Fruit fly (Drosophila melanogaster) whole organism, embryonic: ENCODE measurements around the gene eIF3h.

Experiments
- Ada2b ChIP-seq: fragments of 200-800 bp; sonication (Bioruptor generic); IDR thresholded peaks from 2 replicates; pipeline ENCODE4 v1.3.6; 2022; ENCODE audit warnings: missing biosample characterization, missing genetic modification characterization
- Blimp-1 ChIP-seq: fragments of 200-800 bp; sonication (Bioruptor generic); optimal IDR thresholded peaks from 3 replicates; lab custom pipeline; 2018; ENCODE audit warnings: missing biosample characterization, missing genetic modification characterization, mild to moderate bottlenecking, moderate library complexity, missing genetic modification reagents
- BtbVII ChIP-seq: fragments of 200-800 bp; sonication (Bioruptor generic); optimal IDR thresholded peaks from 3 replicates; lab custom pipeline; 2017; ENCODE audit warnings: missing biosample characterization, mild to moderate bottlenecking, missing genetic modification characterization
- CG10147 ChIP-seq: fragments of 200-800 bp; sonication (Bioruptor generic); optimal IDR thresholded peaks from 2 replicates; lab custom pipeline; 2019; ENCODE audit warnings: missing biosample characterization, mild to moderate bottlenecking, missing genetic modification characterization, moderate library complexity
- CG10543 ChIP-seq: fragments of 200-800 bp; sonication (Bioruptor generic); optimal IDR thresholded peaks from 3 replicates; lab custom pipeline; 2017; ENCODE audit warnings: missing biosample characterization, mild to moderate bottlenecking, missing genetic modification characterization, moderate library complexity
- CG12942 ChIP-seq: fragments of 200-800 bp; sonication (Bioruptor generic); optimal IDR thresholded peaks from 3 replicates; lab custom pipeline; 2016; ENCODE audit warnings: missing biosample characterization, missing genetic modification characterization
- CG13287 ChIP-seq: fragments of 200-800 bp; sonication (Bioruptor generic); IDR thresholded peaks from 2 replicates; pipeline ENCODE4 v1.3.6; 2022; ENCODE audit warnings: missing biosample characterization, missing genetic modification characterization; ENCODE audit not compliant: partially characterized antibody
- CG13424 ChIP-seq: fragments of 200-800 bp; sonication (Bioruptor generic); optimal IDR thresholded peaks from 2 replicates; lab custom pipeline; 2019; ENCODE audit warnings: missing biosample characterization, mild to moderate bottlenecking, missing genetic modification characterization, moderate library complexity
- CG14710 ChIP-seq: fragments of 200-800 bp; sonication (Bioruptor generic); optimal IDR thresholded peaks from 3 replicates; lab custom pipeline; 2019; ENCODE audit warnings: missing biosample characterization, mild to moderate bottlenecking, missing genetic modification characterization, moderate library complexity
- CG15479 ChIP-seq: fragments of 200-800 bp; sonication (Bioruptor generic); optimal IDR thresholded peaks from 3 replicates; lab custom pipeline; 2019; ENCODE audit warnings: missing biosample characterization, mild to moderate bottlenecking, missing genetic modification characterization, moderate library complexity
- CG1647 ChIP-seq: fragments of 200-800 bp; sonication (Bioruptor generic); optimal IDR thresholded peaks from 3 replicates; lab custom pipeline; 2016; ENCODE audit warnings: missing biosample characterization, missing genetic modification characterization
- CG17802 ChIP-seq: fragments of 200-800 bp; sonication (Bioruptor generic); optimal IDR thresholded peaks from 2 replicates; lab custom pipeline; 2018; ENCODE audit warnings: missing biosample characterization, mild to moderate bottlenecking, missing genetic modification characterization, moderate library complexity
- CG2199 ChIP-seq: fragments of 200-800 bp; sonication (Bioruptor generic); IDR thresholded peaks from 3 replicates; pipeline ENCODE4 v1.3.6; 2022; ENCODE audit warnings: missing biosample characterization, missing genetic modification characterization
- CG2678 ChIP-seq: fragments of 200-800 bp; sonication (Bioruptor generic); optimal IDR thresholded peaks from 3 replicates; lab custom pipeline; 2019; ENCODE audit warnings: missing biosample characterization, mild to moderate bottlenecking, missing genetic modification characterization, moderate library complexity
- CG2712 ChIP-seq: fragments of 200-800 bp; optimal IDR thresholded peaks from 3 replicates; lab custom pipeline; 2019; ENCODE audit warnings: missing biosample characterization, mild to moderate bottlenecking, missing genetic modification characterization, moderate library complexity
- CG31388 ChIP-seq: fragments of 200-800 bp; sonication (Bioruptor generic); optimal IDR thresholded peaks from 2 replicates; lab custom pipeline; 2016; ENCODE audit warnings: missing biosample characterization, missing genetic modification characterization
- CG32767 ChIP-seq: fragments of 200-800 bp; sonication (Bioruptor generic); IDR thresholded peaks from 2 replicates; pipeline ENCODE4 v1.3.6; 2022; ENCODE audit warnings: missing biosample characterization, missing genetic modification characterization
- CG4404 ChIP-seq: fragments of 200-800 bp; sonication (Bioruptor generic); IDR thresholded peaks from 2 replicates; pipeline ENCODE4 v1.3.6; 2022; ENCODE audit warnings: missing biosample characterization, missing genetic modification characterization
- CG4424 ChIP-seq: fragments of 200-800 bp; sonication (Bioruptor generic); optimal IDR thresholded peaks from 3 replicates; lab custom pipeline; 2016; ENCODE audit warnings: missing biosample characterization, missing genetic modification characterization
- CG6683 ChIP-seq: fragments of 200-800 bp; sonication (Bioruptor generic); optimal IDR thresholded peaks from 2 replicates; lab custom pipeline; 2017; ENCODE audit warnings: missing biosample characterization, mild to moderate bottlenecking, missing genetic modification characterization, missing genetic modification reagents
- CG6813 ChIP-seq: fragments of 200-800 bp; sonication (Bioruptor generic); optimal IDR thresholded peaks from 2 replicates; lab custom pipeline; 2017; ENCODE audit warnings: missing biosample characterization, missing genetic modification characterization, mild to moderate bottlenecking, moderate library complexity, missing genetic modification reagents
- CG7271 ChIP-seq: fragments of 200-800 bp; sonication (Bioruptor generic); optimal IDR thresholded peaks from 2 replicates; lab custom pipeline; 2018; ENCODE audit warnings: missing biosample characterization, mild to moderate bottlenecking, missing genetic modification characterization, moderate library complexity
- CG8089 ChIP-seq: fragments of 200-800 bp; sonication (Bioruptor generic); optimal IDR thresholded peaks from 3 replicates; lab custom pipeline; 2016; ENCODE audit warnings: missing biosample characterization, missing genetic modification characterization
- CG8924 ChIP-seq: fragments of 200-800 bp; optimal IDR thresholded peaks from 3 replicates; lab custom pipeline; 2019; ENCODE audit warnings: missing biosample characterization, mild to moderate bottlenecking, missing genetic modification characterization, moderate library complexity
- CG9437 ChIP-seq: fragments of 200-800 bp; sonication (Bioruptor generic); optimal IDR thresholded peaks from 2 replicates; lab custom pipeline; 2018; ENCODE audit warnings: missing biosample characterization, mild to moderate bottlenecking, missing genetic modification characterization
- CTCF ChIP-seq: fragments of 200-800 bp; sonication (Bioruptor generic); optimal IDR thresholded peaks from 2 replicates; lab custom pipeline; 2017; ENCODE audit warnings: missing biosample characterization, mild to moderate bottlenecking, missing genetic modification characterization, moderate library complexity
- D19A ChIP-seq: fragments of 200-800 bp; optimal IDR thresholded peaks from 3 replicates; lab custom pipeline; 2019; ENCODE audit warnings: missing biosample characterization, mild to moderate bottlenecking, missing genetic modification characterization, moderate library complexity
- Deaf1 ChIP-seq: fragments of 200-800 bp; optimal IDR thresholded peaks from 3 replicates; lab custom pipeline; 2019; ENCODE audit warnings: missing biosample characterization, mild to moderate bottlenecking, missing genetic modification characterization, moderate library complexity
- ERR ChIP-seq: fragments of 200-800 bp; sonication (Bioruptor generic); optimal IDR thresholded peaks from 2 replicates; lab custom pipeline; 2016; ENCODE audit warnings: missing biosample characterization, missing genetic modification characterization
- H2.0 ChIP-seq: fragments of 200-800 bp; sonication (Bioruptor generic); IDR thresholded peaks from 2 replicates; pipeline ENCODE4 v1.3.6; 2022; ENCODE audit warnings: missing biosample characterization, missing genetic modification characterization
- HHEX ChIP-seq: fragments of 200-800 bp; sonication (Bioruptor generic); optimal IDR thresholded peaks from 3 replicates; lab custom pipeline; 2017; ENCODE audit warnings: missing biosample characterization, mild to moderate bottlenecking, missing genetic modification characterization, missing genetic modification reagents
- Hand ChIP-seq: fragments of 200-800 bp; sonication (Bioruptor generic); optimal IDR thresholded peaks from 2 replicates; lab custom pipeline; 2017; ENCODE audit warnings: mild to moderate bottlenecking, missing biosample characterization, missing genetic modification reagents, missing genetic modification characterization
- HmgZ ChIP-seq: fragments of 200-800 bp; sonication (Bioruptor generic); optimal IDR thresholded peaks from 2 replicates; lab custom pipeline; 2018; ENCODE audit warnings: missing biosample characterization, mild to moderate bottlenecking, missing genetic modification characterization
- Hmr ChIP-seq: fragments of 200-800 bp; sonication (Bioruptor generic); optimal IDR thresholded peaks from 3 replicates; lab custom pipeline; 2017; ENCODE audit warnings: mild to moderate bottlenecking, missing biosample characterization, missing genetic modification reagents, missing genetic modification characterization
- Hr51 ChIP-seq, 2 experiments: fragments of 200-800 bp; sonication (Bioruptor generic); optimal IDR thresholded peaks; 2 replicates in 1 of 2; 3 replicates in 1 of 2; lab custom pipeline; 2016 to 2018; ENCODE audit warnings: missing biosample characterization in 2 of 2, missing genetic modification characterization in 2 of 2, mild to moderate bottlenecking in 1 of 2, moderate library complexity in 1 of 2
- Neu2 ChIP-seq: fragments of 200-800 bp; sonication (Bioruptor generic); optimal IDR thresholded peaks from 3 replicates; lab custom pipeline; 2016; ENCODE audit warnings: missing biosample characterization, missing genetic modification characterization, borderline replicate concordance
- Opbp ChIP-seq: fragments of 200-800 bp; sonication (Bioruptor generic); IDR thresholded peaks from 3 replicates; pipeline ENCODE4 v1.3.6; 2022; ENCODE audit warnings: missing biosample characterization, missing genetic modification characterization; ENCODE audit not compliant: partially characterized antibody
- Rx ChIP-seq: fragments of 200-800 bp; sonication (Bioruptor generic); IDR thresholded peaks from 2 replicates; pipeline ENCODE4 v1.3.6; 2022; ENCODE audit warnings: missing biosample characterization, missing genetic modification characterization
- Side ChIP-seq: fragments of 200-800 bp; sonication (Bioruptor generic); optimal IDR thresholded peaks from 2 replicates; lab custom pipeline; 2016; ENCODE audit warnings: missing biosample characterization, missing genetic modification characterization
- Sin3A ChIP-seq: fragments of >200 bp; optimal IDR thresholded peaks from 2 replicates; lab custom pipeline; 2018
- ac ChIP-seq: fragments of 200-800 bp; sonication (Bioruptor generic); optimal IDR thresholded peaks from 3 replicates; lab custom pipeline; 2017; ENCODE audit warnings: missing biosample characterization, mild to moderate bottlenecking, missing genetic modification characterization
- ap ChIP-seq: fragments of 200-800 bp; sonication (Bioruptor generic); IDR thresholded peaks from 2 replicates; pipeline ENCODE4 v1.3.6; 2022; ENCODE audit warnings: missing biosample characterization, missing genetic modification characterization
- cad ChIP-seq: fragments of >200 bp; optimal IDR thresholded peaks from 2 replicates; lab custom pipeline; 2017; ENCODE audit warnings: missing biosample characterization, missing genetic modification characterization
- emc ChIP-seq: fragments of 200-800 bp; sonication (Bioruptor generic); optimal IDR thresholded peaks from 2 replicates; lab custom pipeline; 2016; ENCODE audit warnings: missing biosample characterization, missing genetic modification characterization
- ftz-f1 ChIP-seq: fragments of 200-800 bp; sonication (Bioruptor generic); optimal IDR thresholded peaks from 2 replicates; lab custom pipeline; 2016; ENCODE audit warnings: missing biosample characterization, missing genetic modification characterization
- h ChIP-seq: fragments of >200 bp; optimal IDR thresholded peaks from 2 replicates; lab custom pipeline; 2017
- mld ChIP-seq: fragments of 200-800 bp; sonication (Bioruptor generic); IDR thresholded peaks from 3 replicates; pipeline ENCODE4 v1.3.6; 2022; ENCODE audit warnings: missing biosample characterization, missing genetic modification characterization; ENCODE audit not compliant: partially characterized antibody
- phol ChIP-seq: fragments of 200-800 bp; sonication (Bioruptor generic); optimal IDR thresholded peaks from 3 replicates; lab custom pipeline; 2018; ENCODE audit warnings: missing biosample characterization, mild to moderate bottlenecking, missing genetic modification characterization, moderate library complexity
- pros ChIP-seq: fragments of 200-800 bp; sonication (Bioruptor generic); optimal IDR thresholded peaks from 3 replicates; lab custom pipeline; 2019; ENCODE audit warnings: missing biosample characterization, mild to moderate bottlenecking, missing genetic modification characterization, moderate library complexity
- sna ChIP-seq: fragments of 200-800 bp; sonication (Bioruptor generic); IDR thresholded peaks from 2 replicates; pipeline ENCODE4 v1.3.6; 2022; ENCODE audit warnings: missing biosample characterization, missing genetic modification characterization; ENCODE audit not compliant: partially characterized antibody

eIF3h gene

dm6 chr2L:5086905-5087522 lies 34.1 kb upstream of the eIF3h start (continued):
- no peak for TF ChIP-seq CG7271 (tag; lab: Kevin White, UChicago)
- peak; percentile 62 for TF ChIP-seq Rx
- peak; percentile 76 for TF ChIP-seq CG9437 (GFP tag; lab: Kevin White, UChicago)
- peak; percentile 55 for TF ChIP-seq Side (GFP tag; lab: Kevin White, UChicago)
- no peak for TF ChIP-seq mld (GFP tag; lab: Robert Waterston, UW)
- peak; percentile 82 for TF ChIP-seq phol
- peak; percentile 78 for TF ChIP-seq Hmr (GFP tag; lab: Kevin White, UChicago)
- peak; percentile 50; the same call in 1 of the 2 replicates for TF ChIP-seq H2.0
- TF ChIP-seq h (lab: Kevin White, UChicago), result no peak
- TF ChIP-seq CG13287 (GFP tag; lab: Robert Waterston, UW), result no peak
- peak; percentile 58 for TF ChIP-seq CG8089 (GFP tag; lab: Kevin White, UChicago)
- peak; percentile 51 to 89 for TF ChIP-seq Hr51 (GFP tag; optimal IDR thresholded peaks at IDR 0.05; lab: Kevin White, UChicago)
- peak; percentile 76 for TF ChIP-seq CG4424
- no peak for TF ChIP-seq Sin3A (lab: Kevin White, UChicago)
- TF ChIP-seq CG15479, result peak; percentile 22
- TF ChIP-seq CG2678 (tag; lab: Kevin White, UChicago), result peak; percentile 90
- TF ChIP-seq pros (GFP tag; lab: Kevin White, UChicago), result no peak
- TF ChIP-seq ap (GFP tag; lab: Robert Waterston, UW), result no peak
- peak; percentile 65 for TF ChIP-seq Hand (GFP tag; lab: Kevin White, UChicago)
- TF ChIP-seq ac (GFP tag; lab: Kevin White, UChicago), result peak; percentile 43
- TF ChIP-seq cad, result no peak
- TF ChIP-seq CG1647 (GFP tag; lab: Kevin White, UChicago), result peak; percentile 82
- peak; percentile 29 for TF ChIP-seq CG31388 (GFP tag; lab: Kevin White, UChicago)
- TF ChIP-seq CG6813 (GFP tag; lab: Kevin White, UChicago), result peak; percentile 61
- peak; percentile 76 for TF ChIP-seq D19A
- TF ChIP-seq emc (GFP tag; lab: Kevin White, UChicago), result peak; percentile 46
- TF ChIP-seq HmgZ (tag; lab: Kevin White, UChicago), result peak; percentile 66
- TF ChIP-seq CG4404 (GFP tag; lab: Robert Waterston, UW), result no peak
- TF ChIP-seq ftz-f1 (GFP tag; lab: Kevin White, UChicago), result no peak
- no peak for TF ChIP-seq Neu2 (GFP tag; lab: Kevin White, UChicago)
- TF ChIP-seq CG2712 (tag; lab: Kevin White, UChicago), result peak; percentile 83
- TF ChIP-seq CG10543 (GFP tag; lab: Kevin White, UChicago), result peak; percentile 57
- TF ChIP-seq Deaf1 (tag; lab: Kevin White, UChicago), result peak; percentile 61
- peak; percentile 34 for TF ChIP-seq CTCF
- TF ChIP-seq Opbp (GFP tag; lab: Robert Waterston, UW), result no peak
- peak; percentile 70 for TF ChIP-seq BtbVII (GFP tag; lab: Kevin White, UChicago)
- peak; percentile 86 for TF ChIP-seq CG8924 (tag; lab: Kevin White, UChicago)
- TF ChIP-seq CG13424 (tag; lab: Kevin White, UChicago), result peak; percentile 80
- TF ChIP-seq CG6683 (GFP tag; lab: Kevin White, UChicago), result peak; percentile 57
- TF ChIP-seq CG12942 (GFP tag; lab: Kevin White, UChicago), result peak; percentile 59
- TF ChIP-seq Blimp-1 (GFP tag; lab: Kevin White, UChicago), result peak; percentile 75
- no peak for TF ChIP-seq sna (GFP tag; lab: Robert Waterston, UW)
- peak; percentile 76 for TF ChIP-seq HHEX (GFP tag; lab: Kevin White, UChicago)
- peak; percentile 77 for TF ChIP-seq CG10147 (GFP tag; lab: Kevin White, UChicago)
- TF ChIP-seq CG14710 (tag; lab: Kevin White, UChicago), result peak; percentile 72
- peak; percentile 34 for TF ChIP-seq ERR
- TF ChIP-seq CG17802 (tag; lab: Kevin White, UChicago), result peak; percentile 34
- TF ChIP-seq Ada2b (GFP tag; lab: Robert Waterston, UW), result peak; percentile 54
- peak; percentile 62 for TF ChIP-seq CG32767 (GFP tag; lab: Robert Waterston, UW)
- TF ChIP-seq CG2199 (GFP tag; lab: Robert Waterston, UW), result no peak
